Worm (Caenorhabditis elegans) whole organism, L4 larva: ENCODE measurements around the gene wht-2.

Experiments used
- lir-3 ChIP-seq: sonication (generic microtip); optimal IDR thresholded peaks from 2 replicates; lab custom pipeline; 2016; ENCODE audit warnings: mild to moderate bottlenecking, missing genetic modification characterization, missing compliant biosample characterization
- nhr-11 ChIP-seq: fragments of 150-350 bp; optimal IDR thresholded peaks from 2 replicates; lab custom pipeline; 2014; ENCODE audit warnings: missing biosample characterization, missing genetic modification characterization
- nhr-77 ChIP-seq: fragments of 150-350 bp; optimal IDR thresholded peaks from 2 replicates; lab custom pipeline; 2014; ENCODE audit warnings: missing biosample characterization, missing genetic modification characterization
- snpc-4 ChIP-seq: fragments of 150-350 bp; optimal IDR thresholded peaks from 2 replicates; lab custom pipeline; 2014; ENCODE audit warnings: missing biosample characterization, missing genetic modification characterization
- tag-97 ChIP-seq: fragments of 200-800 bp; sonication (Bioruptor generic); IDR thresholded peaks from 2 replicates; pipeline ENCODE4 v1.3.6; 2022; ENCODE audit warnings: missing genetic modification characterization, missing compliant biosample characterization

wht-2 gene

ce11 chrIV:11522225-11522952 is 52.2 kb downstream of the wht-2 start (continued):
- TF ChIP-seq lir-3, result no peak
- peak; percentile 56 for TF ChIP-seq nhr-11
- TF ChIP-seq tag-97 (GFP tag; lab: Robert Waterston, UW), result no peak
- peak; percentile 92 for TF ChIP-seq nhr-77 (tag; lab: Kevin White, UChicago)
- TF ChIP-seq snpc-4 (tag; lab: Kevin White, UChicago), result no peak
